Worm (Caenorhabditis elegans) whole organism, mixed stage, embryonic: ENCODE data around the gene Y37E11AL.3.
A peak's percentile ranks its signal among the peaks of the same experiment; 100 is the strongest.

Experiments used
- M03D4.4 ChIP-seq: sonication (generic microtip); optimal IDR thresholded peaks from 2 replicates; lab custom pipeline; 2017; ENCODE audit warnings: mild to moderate bottlenecking, missing genetic modification characterization, missing compliant biosample characterization
- blmp-1 ChIP-seq: fragments of 150-350 bp; optimal IDR thresholded peaks from 2 replicates; lab custom pipeline; 2014; ENCODE audit warnings: missing biosample characterization, missing genetic modification characterization
- ceh-39 ChIP-seq: fragments of 150-350 bp; optimal IDR thresholded peaks from 2 replicates; lab custom pipeline; 2014; ENCODE audit warnings: missing biosample characterization, missing genetic modification characterization
- ceh-43 ChIP-seq: fragments of 200-800 bp; sonication (Bioruptor generic); optimal IDR thresholded peaks from 2 replicates; lab custom pipeline; 2018; ENCODE audit warnings: mild to moderate bottlenecking, missing genetic modification characterization, moderate library complexity, missing compliant biosample characterization
- ceh-83 ChIP-seq: fragments of 200-800 bp; sonication (Bioruptor generic); optimal IDR thresholded peaks from 2 replicates; lab custom pipeline; 2018; ENCODE audit warnings: mild to moderate bottlenecking, missing genetic modification characterization, missing compliant biosample characterization
- ces-1 ChIP-seq: fragments of 150-350 bp; optimal IDR thresholded peaks from 2 replicates; lab custom pipeline; 2014; ENCODE audit warnings: missing biosample characterization, missing genetic modification reagents, missing genetic modification characterization
- cnd-1 ChIP-seq: fragments of 200-800 bp; sonication (Bioruptor generic); optimal IDR thresholded peaks from 2 replicates; lab custom pipeline; 2018; ENCODE audit warnings: mild to moderate bottlenecking, missing genetic modification characterization, missing compliant biosample characterization
- drap-1 ChIP-seq: fragments of 200-800 bp; sonication (Bioruptor generic); optimal IDR thresholded peaks from 3 replicates; lab custom pipeline; 2018; ENCODE audit warnings: mild to moderate bottlenecking, missing genetic modification characterization, missing compliant biosample characterization
- elt-1 ChIP-seq: sonication (generic microtip); optimal IDR thresholded peaks from 2 replicates; lab custom pipeline; 2017; ENCODE audit warnings: missing genetic modification characterization, mild to moderate bottlenecking, missing compliant biosample characterization, antibody characterized with exemption, moderate library complexity, borderline replicate concordance; ENCODE audit not compliant: insufficient read depth
- flh-1 ChIP-seq: fragments of 200-800 bp; sonication (Bioruptor generic); optimal IDR thresholded peaks from 2 replicates; lab custom pipeline; 2018; ENCODE audit warnings: mild to moderate bottlenecking, missing genetic modification characterization, moderate library complexity, missing compliant biosample characterization
- ham-2 ChIP-seq: fragments of 200-800 bp; sonication (Bioruptor generic); optimal IDR thresholded peaks from 2 replicates; lab custom pipeline; 2018; ENCODE audit warnings: mild to moderate bottlenecking, missing genetic modification characterization, missing compliant biosample characterization
- hlh-1 ChIP-seq: fragments of 150-350 bp; optimal IDR thresholded peaks from 2 replicates; lab custom pipeline; 2014; ENCODE audit warnings: missing biosample characterization, missing genetic modification reagents, missing genetic modification characterization
- lin-13 ChIP-seq: fragments of 150-350 bp; optimal IDR thresholded peaks from 2 replicates; lab custom pipeline; 2014; ENCODE audit warnings: missing biosample characterization, missing genetic modification characterization
- lin-32 ChIP-seq: fragments of 200-800 bp; sonication (Bioruptor generic); optimal IDR thresholded peaks from 2 replicates; lab custom pipeline; 2018; ENCODE audit warnings: mild to moderate bottlenecking, missing genetic modification characterization, missing compliant biosample characterization
- lsy-2 ChIP-seq: fragments of 150-350 bp; optimal IDR thresholded peaks from 2 replicates; lab custom pipeline; 2014; ENCODE audit warnings: missing biosample characterization, missing genetic modification characterization
- mab-5 ChIP-seq: fragments of 150-350 bp; optimal IDR thresholded peaks from 2 replicates; lab custom pipeline; 2014; ENCODE audit warnings: missing biosample characterization, missing genetic modification characterization
- mep-1 ChIP-seq: fragments of 150-350 bp; optimal IDR thresholded peaks from 2 replicates; lab custom pipeline; 2017; ENCODE audit warnings: missing biosample characterization, missing genetic modification reagents, missing genetic modification characterization, inconsistent platforms
- mls-2 ChIP-seq: sonication (generic microtip); optimal IDR thresholded peaks from 2 replicates; lab custom pipeline; 2016; ENCODE audit warnings: mild to moderate bottlenecking, missing genetic modification characterization, moderate library complexity, missing compliant biosample characterization
- nhr-12 ChIP-seq: fragments of 150-350 bp; optimal IDR thresholded peaks from 2 replicates; lab custom pipeline; 2014; ENCODE audit warnings: missing biosample characterization, missing genetic modification characterization
- nhr-2 ChIP-seq: fragments of 150-350 bp; optimal IDR thresholded peaks from 2 replicates; lab custom pipeline; 2014; ENCODE audit warnings: missing biosample characterization, missing genetic modification characterization
- nhr-237 ChIP-seq: fragments of 150-350 bp; optimal IDR thresholded peaks from 2 replicates; lab custom pipeline; 2014; ENCODE audit warnings: missing biosample characterization, missing genetic modification characterization
- nhr-28 ChIP-seq: fragments of 150-350 bp; optimal IDR thresholded peaks from 2 replicates; lab custom pipeline; 2014; ENCODE audit warnings: missing biosample characterization, missing genetic modification characterization
- nhr-76 ChIP-seq: sonication (generic microtip); optimal IDR thresholded peaks from 2 replicates; lab custom pipeline; 2017; ENCODE audit warnings: missing biosample characterization, missing genetic modification characterization
- pha-4 ChIP-seq: fragments of 150-350 bp; optimal IDR thresholded peaks from 2 replicates; lab custom pipeline; 2018; ENCODE audit warnings: missing biosample characterization, missing genetic modification reagents, missing genetic modification characterization
- sem-2 ChIP-seq: fragments of 200-800 bp; sonication (Bioruptor generic); optimal IDR thresholded peaks from 2 replicates; lab custom pipeline; 2018; ENCODE audit warnings: mild to moderate bottlenecking, missing genetic modification characterization, missing compliant biosample characterization
- snpc-4 ChIP-seq: fragments of 150-350 bp; optimal IDR thresholded peaks from 2 replicates; lab custom pipeline; 2014; ENCODE audit warnings: missing biosample characterization, missing genetic modification characterization
- sptf-1 ChIP-seq: sonication (generic microtip); optimal IDR thresholded peaks from 2 replicates; lab custom pipeline; 2017; ENCODE audit warnings: mild to moderate bottlenecking, missing genetic modification characterization, moderate library complexity, missing compliant biosample characterization
- tbx-8 ChIP-seq: fragments of 200-800 bp; sonication (Bioruptor generic); optimal IDR thresholded peaks from 2 replicates; lab custom pipeline; 2018; ENCODE audit warnings: mild to moderate bottlenecking, missing genetic modification characterization, moderate library complexity, missing compliant biosample characterization
- unc-120 ChIP-seq: sonication (generic microtip); optimal IDR thresholded peaks from 2 replicates; lab custom pipeline; 2017; ENCODE audit warnings: missing genetic modification characterization, missing compliant biosample characterization; ENCODE audit not compliant: poor library complexity, severe bottlenecking
- unc-39 ChIP-seq: fragments of 150-350 bp; optimal IDR thresholded peaks from 2 replicates; lab custom pipeline; 2014; ENCODE audit warnings: missing biosample characterization, missing genetic modification characterization
- unc-62 ChIP-seq: fragments of 150-350 bp; optimal IDR thresholded peaks from 2 replicates; lab custom pipeline; 2014; ENCODE audit warnings: missing biosample characterization, missing genetic modification reagents, missing genetic modification characterization
- zip-8 ChIP-seq: fragments of 150-350 bp; optimal IDR thresholded peaks from 2 replicates; lab custom pipeline; 2014; ENCODE audit warnings: missing biosample characterization, missing genetic modification characterization

The Y37E11AL.3 gene

ce11 chrIV:3694638-3695037 lies at the start of gene Y37E11AL.3, which contains the start of gene taf-6.2:
Gene Y37E11AL.3, plus strand, starts transcription at chrIV:3694935.
Gene taf-6.2, minus strand, starts transcription at chrIV:3694733.
- TF ChIP-seq blmp-1 (no peak), ceh-43 (GFP tag; lab: Kevin White, UChicago) (no peak), nhr-2 (tag; lab: Kevin White, UChicago) (no peak), mab-5 (no peak), nhr-76 (tag; lab: Kevin White, UChicago) (no peak), nhr-237 (tag; lab: Kevin White, UChicago) (peak; percentile 17), sptf-1 (tag; lab: Kevin White, UChicago) (no peak), lsy-2 (tag; lab: Kevin White, UChicago) (peak; percentile 46), pha-4 (tag; lab: Kevin White, UChicago) (no peak), mep-1 (tag; lab: Kevin White, UChicago) (peak; percentile 57), tbx-8 (GFP tag; lab: Kevin White, UChicago) (no peak), ceh-39 (tag; lab: Kevin White, UChicago) (peak; percentile 72), unc-62 (GFP tag; lab: Kevin White, UChicago) (no peak), zip-8 (tag; lab: Kevin White, UChicago) (no peak), elt-1 (tag; lab: Kevin White, UChicago) (no peak), cnd-1 (tag; lab: Kevin White, UChicago) (no peak), mls-2 (tag; lab: Kevin White, UChicago) (no peak), ceh-83 (GFP tag; lab: Kevin White, UChicago) (no peak), ces-1 (GFP tag; lab: Kevin White, UChicago) (peak; percentile 51), drap-1 (no peak), M03D4.4 (tag; lab: Kevin White, UChicago) (no peak), nhr-28 (tag; lab: Kevin White, UChicago) (no peak), unc-39 (tag; lab: Kevin White, UChicago) (no peak), lin-32 (no peak), unc-120 (no peak), lin-13 (tag; lab: Kevin White, UChicago) (peak; percentile 46), hlh-1 (tag; lab: Kevin White, UChicago) (peak; percentile 49), nhr-12 (tag; lab: Kevin White, UChicago) (no peak), flh-1 (GFP tag; lab: Kevin White, UChicago) (no peak), snpc-4 (tag; lab: Kevin White, UChicago) (no peak), sem-2 (no peak), ham-2 (GFP tag; lab: Kevin White, UChicago) (no peak)

DNA sequence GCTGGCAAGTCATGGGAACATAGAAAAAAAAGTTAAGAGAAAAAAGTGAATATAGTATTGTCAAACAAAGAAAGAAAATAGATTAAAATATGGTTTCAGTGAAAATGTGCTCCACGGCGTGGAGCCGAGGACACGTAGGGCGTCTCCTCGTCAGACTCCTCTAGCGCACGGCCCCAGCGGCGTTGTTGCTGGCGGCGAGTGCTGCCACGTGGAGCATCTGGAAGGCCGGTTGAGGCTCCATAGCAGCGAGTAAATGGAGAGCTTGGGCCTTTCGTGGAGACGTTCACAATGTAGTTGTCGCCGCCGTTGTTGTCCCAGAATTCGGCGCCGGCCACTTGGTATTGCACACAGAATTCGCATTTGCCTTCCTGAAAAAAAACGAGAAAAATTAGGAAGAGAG lies 49.2 kb upstream of the Y37E11AL.3 start:
- TF ChIP-seq zip-8 (tag; lab: Kevin White, UChicago) = no peak
- TF ChIP-seq sptf-1 (tag; lab: Kevin White, UChicago) = no peak
- no peak for TF ChIP-seq M03D4.4 (tag; lab: Kevin White, UChicago)
- TF ChIP-seq drap-1 = no peak

ce11 chrIV:3646338-3647154 lies 48.2 kb upstream of the Y37E11AL.3 start:
- no peak for TF ChIP-seq hlh-1 (tag; lab: Kevin White, UChicago)
- no peak for TF ChIP-seq ces-1 (GFP tag; lab: Kevin White, UChicago)
- no peak for TF ChIP-seq lin-13 (tag; lab: Kevin White, UChicago)
- TF ChIP-seq mab-5 = no peak
- no peak for TF ChIP-seq lsy-2 (tag; lab: Kevin White, UChicago)
- TF ChIP-seq nhr-12 (tag; lab: Kevin White, UChicago) = no peak
- no peak for TF ChIP-seq sptf-1 (tag; lab: Kevin White, UChicago)
- no peak for TF ChIP-seq pha-4 (tag; lab: Kevin White, UChicago)
- TF ChIP-seq ham-2 (GFP tag; lab: Kevin White, UChicago) = no peak

DNA sequence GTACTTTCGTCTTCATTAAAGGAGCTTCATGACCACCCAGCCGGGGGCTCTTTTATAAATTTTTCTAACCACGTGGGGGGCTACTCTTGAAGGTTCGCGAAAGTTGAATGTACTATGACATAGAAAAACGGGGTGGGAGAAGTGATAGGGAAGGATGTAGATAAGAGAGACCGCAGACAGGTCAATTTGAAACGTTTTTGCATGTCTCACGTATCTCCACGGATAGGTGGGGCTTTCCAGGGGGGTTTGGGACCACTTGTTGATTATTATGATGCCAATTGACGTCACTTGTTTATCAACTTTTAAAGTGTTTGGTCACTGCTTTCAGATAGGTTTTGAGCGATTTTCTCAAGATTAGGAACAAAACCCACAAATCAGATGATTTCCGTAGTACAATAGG lies 47.2 kb upstream of the Y37E11AL.3 start:
- peak; percentile 59 for TF ChIP-seq unc-120
- TF ChIP-seq ham-2 (GFP tag; lab: Kevin White, UChicago) = no peak
- TF ChIP-seq mep-1 (tag; lab: Kevin White, UChicago) = no peak
- no peak for TF ChIP-seq M03D4.4 (tag; lab: Kevin White, UChicago)
- TF ChIP-seq mab-5 = no peak
- TF ChIP-seq snpc-4 (tag; lab: Kevin White, UChicago) = no peak
- TF ChIP-seq hlh-1 (tag; lab: Kevin White, UChicago) = peak; percentile 52
- no peak for TF ChIP-seq mls-2 (tag; lab: Kevin White, UChicago)
